Worm (Caenorhabditis elegans) whole organism, mixed stage, embryonic: Measurements from ENCODE around the gene clec-39.

Experiments used
- ham-2 ChIP-seq: fragments of 200-800 bp; sonication (Bioruptor generic); optimal IDR thresholded peaks from 2 replicates; lab custom pipeline; 2018; ENCODE audit warnings: mild to moderate bottlenecking, missing genetic modification characterization, missing compliant biosample characterization
- nhr-237 ChIP-seq: fragments of 150-350 bp; optimal IDR thresholded peaks from 2 replicates; lab custom pipeline; 2014; ENCODE audit warnings: missing biosample characterization, missing genetic modification characterization
- ztf-11 ChIP-seq: fragments of 150-350 bp; optimal IDR thresholded peaks from 2 replicates; lab custom pipeline; 2014; ENCODE audit warnings: missing biosample characterization, missing genetic modification characterization

DNA sequence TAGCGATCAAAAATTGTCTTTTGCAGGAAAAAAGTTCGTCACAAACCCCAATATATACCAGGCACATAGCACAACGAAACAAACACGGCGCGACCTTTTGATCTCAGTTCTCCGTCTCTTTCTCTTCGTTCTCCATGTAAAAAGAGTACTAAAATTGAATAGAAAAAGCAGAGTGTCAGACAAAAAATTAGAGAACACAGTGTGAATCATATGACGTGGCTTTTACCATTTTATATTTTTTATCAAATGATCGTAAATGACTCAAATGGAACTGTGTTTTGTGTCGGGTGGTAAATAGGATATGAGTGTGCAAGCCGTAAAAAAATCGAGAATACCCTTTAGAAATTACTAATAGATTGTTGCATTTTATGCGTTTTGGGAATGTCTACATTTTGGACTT is 13.1 kb upstream of the clec-39 start:
- TF ChIP-seq ham-2 (no peak), ztf-11 (tag; lab: Kevin White, UChicago) (no peak), nhr-237 (tag; lab: Kevin White, UChicago) (no peak)
